Worm (Caenorhabditis elegans) whole organism, late embryonic: Measurements from ENCODE around the gene srw-24.

Experiments used
- K09A11.1 ChIP-seq: sonication (generic microtip); optimal IDR thresholded peaks from 2 replicates; lab custom pipeline; 2017; ENCODE audit warnings: antibody characterized with exemption, mild to moderate bottlenecking, missing genetic modification characterization, missing compliant biosample characterization; ENCODE audit not compliant: insufficient read depth
- ama-1 ChIP-seq: fragments of 150-350 bp; optimal IDR thresholded peaks from 2 replicates; lab custom pipeline; 2014
- ceh-22 ChIP-seq: sonication (generic microtip); optimal IDR thresholded peaks from 2 replicates; lab custom pipeline; 2017; ENCODE audit warnings: missing biosample characterization, missing genetic modification characterization
- ceh-45 ChIP-seq: fragments of 200-800 bp; sonication (Bioruptor generic); IDR thresholded peaks from 2 replicates; pipeline ENCODE4 v1.3.6; 2022; ENCODE audit warnings: missing genetic modification reagents, missing genetic modification characterization, missing compliant biosample characterization
- dve-1 ChIP-seq: sonication (generic microtip); optimal IDR thresholded peaks from 2 replicates; lab custom pipeline; 2017; ENCODE audit warnings: antibody characterized with exemption, mild to moderate bottlenecking, missing genetic modification characterization, missing compliant biosample characterization
- hlh-30 ChIP-seq: sonication (generic microtip); optimal IDR thresholded peaks from 2 replicates; lab custom pipeline; 2017; ENCODE audit warnings: antibody characterized with exemption, missing genetic modification characterization, missing compliant biosample characterization; ENCODE audit not compliant: insufficient read depth
- nfya-1 ChIP-seq: sonication (generic microtip); optimal IDR thresholded peaks from 2 replicates; lab custom pipeline; 2017; ENCODE audit warnings: missing genetic modification characterization, mild to moderate bottlenecking, missing compliant biosample characterization, antibody characterized with exemption, moderate library complexity
- pqm-1 ChIP-seq: sonication (generic microtip); optimal IDR thresholded peaks from 2 replicates; lab custom pipeline; 2016; ENCODE audit warnings: missing genetic modification characterization, missing compliant biosample characterization
- sox-4 ChIP-seq: sonication (generic microtip); optimal IDR thresholded peaks from 2 replicates; lab custom pipeline; 2017; ENCODE audit warnings: mild to moderate bottlenecking, missing genetic modification characterization, inconsistent platforms, missing compliant biosample characterization
- ttx-3 ChIP-seq: sonication (generic microtip); optimal IDR thresholded peaks from 2 replicates; lab custom pipeline; 2016; ENCODE audit warnings: missing genetic modification reagents, missing genetic modification characterization, missing compliant biosample characterization
- unc-55 ChIP-seq: sonication (generic microtip); optimal IDR thresholded peaks from 2 replicates; lab custom pipeline; 2017; ENCODE audit warnings: missing biosample characterization, missing genetic modification reagents, missing genetic modification characterization
- unc-86 ChIP-seq: sonication (generic microtip); optimal IDR thresholded peaks from 2 replicates; lab custom pipeline; 2016; ENCODE audit warnings: missing genetic modification characterization, missing compliant biosample characterization

- TF ChIP-seq unc-55 (GFP tag; lab: Kevin White, UChicago), result no peak
- TF ChIP-seq hlh-30 (tag; lab: Kevin White, UChicago), result no peak
- no peak for TF ChIP-seq pqm-1 (tag; lab: Kevin White, UChicago)
- no peak for TF ChIP-seq dve-1 (tag; lab: Kevin White, UChicago)
- no peak for TF ChIP-seq ceh-45
- TF ChIP-seq ceh-22 (tag; lab: Kevin White, UChicago), result no peak
- TF ChIP-seq K09A11.1 (tag; lab: Kevin White, UChicago), result no peak
- no peak for TF ChIP-seq unc-86 (tag; lab: Kevin White, UChicago)
- TF ChIP-seq ttx-3 (tag; lab: Kevin White, UChicago), result no peak
- no peak for TF ChIP-seq ama-1 (lab: Kevin White, UChicago)
- TF ChIP-seq nfya-1, result no peak
- no peak for TF ChIP-seq sox-4 (tag; lab: Kevin White, UChicago)
Observed at ce11 chrV:15241259-15241658, 17.5 kb downstream of the srw-24 start, which contains the start of gene chil-12.
